Fruit fly (Drosophila melanogaster) whole organism, embryonic: ENCODE results near the gene fw.
A peak's percentile ranks its signal among the peaks of the same experiment; 100 is the strongest.

Source experiments
- Adf1 ChIP-seq: fragments of 200-800 bp; sonication (Bioruptor generic); IDR thresholded peaks from 2 replicates; pipeline ENCODE4 v1.3.6; 2022; ENCODE audit warnings: missing biosample characterization, missing genetic modification characterization
- Atf-2 ChIP-seq: fragments of 200-800 bp; sonication (Bioruptor generic); optimal IDR thresholded peaks from 2 replicates; lab custom pipeline; 2016; ENCODE audit warnings: missing biosample characterization, missing genetic modification characterization
- Atf3 ChIP-seq: fragments of 200-800 bp; sonication (Bioruptor generic); optimal IDR thresholded peaks from 3 replicates; lab custom pipeline; 2016; ENCODE audit warnings: missing biosample characterization, missing genetic modification characterization
- Atf6 ChIP-seq: fragments of 200-800 bp; sonication (Bioruptor generic); IDR thresholded peaks from 2 replicates; pipeline ENCODE4 v1.3.6; 2022; ENCODE audit warnings: missing biosample characterization, missing genetic modification characterization
- B-H1 ChIP-seq: fragments of 200-800 bp; sonication (Bioruptor generic); IDR thresholded peaks from 3 replicates; pipeline ENCODE4 v1.3.6; 2022; ENCODE audit warnings: missing biosample characterization, missing genetic modification characterization
- Bgb ChIP-seq: fragments of 200-800 bp; sonication (Bioruptor generic); IDR thresholded peaks from 2 replicates; pipeline ENCODE4 v1.3.6; 2022; ENCODE audit warnings: missing biosample characterization, missing genetic modification characterization; ENCODE audit not compliant: partially characterized antibody
- CG14050 ChIP-seq: fragments of 200-800 bp; sonication (Bioruptor generic); IDR thresholded peaks from 3 replicates; pipeline ENCODE4 v1.3.6; 2022; ENCODE audit warnings: missing biosample characterization, missing genetic modification characterization
- CG14860 ChIP-seq: fragments of 200-800 bp; sonication (Bioruptor generic); IDR thresholded peaks from 3 replicates; pipeline ENCODE4 v1.3.6; 2022; ENCODE audit warnings: missing biosample characterization, missing genetic modification characterization; ENCODE audit not compliant: partially characterized antibody
- CG15011 ChIP-seq: fragments of 200-800 bp; sonication (Bioruptor generic); optimal IDR thresholded peaks from 3 replicates; lab custom pipeline; 2018; ENCODE audit warnings: missing biosample characterization, mild to moderate bottlenecking, missing genetic modification characterization
- CG15073 ChIP-seq: fragments of 200-800 bp; sonication (Bioruptor generic); optimal IDR thresholded peaks from 2 replicates; lab custom pipeline; 2016; ENCODE audit warnings: missing biosample characterization, missing genetic modification characterization
- CG1647 ChIP-seq: fragments of 200-800 bp; sonication (Bioruptor generic); optimal IDR thresholded peaks from 3 replicates; lab custom pipeline; 2016; ENCODE audit warnings: missing biosample characterization, missing genetic modification characterization
- CG18262 ChIP-seq: fragments of 200-800 bp; optimal IDR thresholded peaks from 3 replicates; lab custom pipeline; 2019; ENCODE audit warnings: missing biosample characterization, mild to moderate bottlenecking, missing genetic modification characterization, moderate library complexity
- CG18599 ChIP-seq: fragments of 200-800 bp; sonication (Bioruptor generic); optimal IDR thresholded peaks from 3 replicates; lab custom pipeline; 2017; ENCODE audit warnings: missing biosample characterization, missing genetic modification characterization, mild to moderate bottlenecking, moderate library complexity, missing genetic modification reagents
- CG2889 ChIP-seq: fragments of 200-800 bp; sonication (Bioruptor generic); IDR thresholded peaks from 3 replicates; pipeline ENCODE4 v1.3.6; 2022; ENCODE audit warnings: missing biosample characterization, missing genetic modification characterization
- CG42726 ChIP-seq: fragments of 200-800 bp; sonication (Bioruptor generic); IDR thresholded peaks from 2 replicates; pipeline ENCODE4 v1.3.6; 2022; ENCODE audit warnings: missing biosample characterization, missing genetic modification characterization; ENCODE audit not compliant: partially characterized antibody
- CG6254 ChIP-seq: fragments of 200-800 bp; sonication (Bioruptor generic); optimal IDR thresholded peaks from 3 replicates; lab custom pipeline; 2017; ENCODE audit warnings: mild to moderate bottlenecking, missing biosample characterization, missing genetic modification reagents, missing genetic modification characterization
- CG6654 ChIP-seq: fragments of 200-800 bp; sonication (Bioruptor generic); optimal IDR thresholded peaks from 2 replicates; lab custom pipeline; 2017; ENCODE audit warnings: missing biosample characterization, mild to moderate bottlenecking, missing genetic modification characterization
- CG6689 ChIP-seq: fragments of 200-800 bp; sonication (Bioruptor generic); IDR thresholded peaks from 2 replicates; pipeline ENCODE4 v1.3.6; 2022; ENCODE audit warnings: missing biosample characterization, missing genetic modification characterization
- CG8359 ChIP-seq: fragments of 200-800 bp; sonication (Bioruptor generic); optimal IDR thresholded peaks from 2 replicates; lab custom pipeline; 2017; ENCODE audit warnings: missing biosample characterization, mild to moderate bottlenecking, missing genetic modification characterization, borderline replicate concordance
- CG9437 ChIP-seq: fragments of 200-800 bp; sonication (Bioruptor generic); optimal IDR thresholded peaks from 2 replicates; lab custom pipeline; 2018; ENCODE audit warnings: missing biosample characterization, mild to moderate bottlenecking, missing genetic modification characterization
- CG9609 ChIP-seq: fragments of 200-800 bp; sonication (Bioruptor generic); optimal IDR thresholded peaks from 3 replicates; lab custom pipeline; 2016; ENCODE audit warnings: missing biosample characterization, missing genetic modification characterization
- CTCF ChIP-seq: fragments of 200-800 bp; sonication (Bioruptor generic); optimal IDR thresholded peaks from 2 replicates; lab custom pipeline; 2017; ENCODE audit warnings: missing biosample characterization, mild to moderate bottlenecking, missing genetic modification characterization, moderate library complexity
- Dbx ChIP-seq: fragments of 200-800 bp; sonication (Bioruptor generic); IDR thresholded peaks from 3 replicates; pipeline ENCODE4 v1.3.6; 2022; ENCODE audit warnings: missing biosample characterization, missing genetic modification characterization
- Drgx ChIP-seq: fragments of 200-800 bp; sonication (Bioruptor generic); IDR thresholded peaks from 2 replicates; pipeline ENCODE4 v1.3.6; 2022; ENCODE audit warnings: missing biosample characterization, missing genetic modification characterization
- E2f1 ChIP-seq: fragments of 200-800 bp; sonication (Bioruptor generic); IDR thresholded peaks from 2 replicates; pipeline ENCODE4 v1.3.6; 2022; ENCODE audit warnings: missing biosample characterization, missing genetic modification characterization
- Eip74EF ChIP-seq, 2 experiments: fragments of 200-800 bp in 1 of 2; fragments of >200 bp in 1 of 2; sonication (Bioruptor generic) in 1 of 2; optimal IDR thresholded peaks; 2 replicates each; lab custom pipeline; 2017 to 2019; ENCODE audit warnings: missing biosample characterization in 2 of 2, missing genetic modification characterization in 2 of 2, mild to moderate bottlenecking in 1 of 2, moderate library complexity in 1 of 2
- HmgZ ChIP-seq: fragments of 200-800 bp; sonication (Bioruptor generic); optimal IDR thresholded peaks from 2 replicates; lab custom pipeline; 2018; ENCODE audit warnings: missing biosample characterization, mild to moderate bottlenecking, missing genetic modification characterization
- Hsf ChIP-seq: fragments of 200-800 bp; sonication (Bioruptor generic); optimal IDR thresholded peaks from 3 replicates; lab custom pipeline; 2016; ENCODE audit warnings: missing biosample characterization, missing genetic modification characterization
- PHDP ChIP-seq: fragments of 200-800 bp; sonication (Bioruptor generic); optimal IDR thresholded peaks from 3 replicates; lab custom pipeline; 2018; ENCODE audit warnings: missing biosample characterization, mild to moderate bottlenecking, missing genetic modification characterization, moderate library complexity
- TFAM ChIP-seq: fragments of 200-800 bp; sonication (Bioruptor generic); optimal IDR thresholded peaks from 2 replicates; lab custom pipeline; 2017; ENCODE audit warnings: missing biosample characterization, missing genetic modification characterization, inconsistent platforms
- Xrp1 ChIP-seq: fragments of 200-800 bp; sonication (Bioruptor generic); IDR thresholded peaks from 2 replicates; pipeline ENCODE4 v1.3.6; 2022; ENCODE audit warnings: missing biosample characterization, missing genetic modification characterization
- ash1 ChIP-seq: fragments of 200-800 bp; sonication (Bioruptor generic); optimal IDR thresholded peaks from 2 replicates; lab custom pipeline; 2018; ENCODE audit warnings: missing biosample characterization, mild to moderate bottlenecking, missing genetic modification characterization
- az2 ChIP-seq: fragments of 200-800 bp; sonication (Bioruptor generic); optimal IDR thresholded peaks from 3 replicates; lab custom pipeline; 2016; ENCODE audit warnings: missing biosample characterization, missing genetic modification characterization
- bcd ChIP-seq: fragments of 200-800 bp; sonication (Bioruptor generic); optimal IDR thresholded peaks from 2 replicates; lab custom pipeline; 2017; ENCODE audit warnings: missing biosample characterization, mild to moderate bottlenecking, missing genetic modification characterization
- bsh ChIP-seq, 2 experiments: fragments of 200-800 bp; sonication (Bioruptor generic); optimal IDR thresholded peaks; 2 replicates each; lab custom pipeline; 2017 to 2018; ENCODE audit warnings: mild to moderate bottlenecking in 2 of 2, missing biosample characterization in 2 of 2, missing genetic modification characterization in 2 of 2, moderate library complexity in 1 of 2
- cas ChIP-seq: fragments of 200-800 bp; sonication (Bioruptor generic); IDR thresholded peaks from 2 replicates; pipeline ENCODE4 v1.3.6; 2022; ENCODE audit warnings: missing biosample characterization, missing genetic modification characterization
- chif ChIP-seq, 2 experiments: fragments of 200-800 bp; sonication (Bioruptor generic); optimal IDR thresholded peaks; 3 replicates each; lab custom pipeline; 2016; ENCODE audit warnings: missing biosample characterization in 2 of 2, missing genetic modification characterization in 2 of 2
- chinmo ChIP-seq: fragments of 200-800 bp; sonication (Bioruptor generic); IDR thresholded peaks from 4 replicates; pipeline ENCODE4 v1.3.6; 2022; ENCODE audit warnings: missing biosample characterization, missing genetic modification characterization; ENCODE audit not compliant: partially characterized antibody
- chn ChIP-seq: fragments of 200-800 bp; sonication (Bioruptor generic); optimal IDR thresholded peaks from 2 replicates; lab custom pipeline; 2016; ENCODE audit warnings: missing biosample characterization, missing genetic modification characterization
- cwo ChIP-seq: fragments of 200-800 bp; sonication (Bioruptor generic); optimal IDR thresholded peaks from 3 replicates; lab custom pipeline; 2017; ENCODE audit warnings: missing biosample characterization, missing genetic modification characterization, mild to moderate bottlenecking, moderate library complexity, missing genetic modification reagents
- dpn ChIP-seq, 2 experiments: fragments of 200-800 bp; sonication (Bioruptor generic); optimal IDR thresholded peaks; 3 replicates each; lab custom pipeline; 2016; ENCODE audit warnings: missing biosample characterization in 2 of 2, missing genetic modification characterization in 2 of 2
- emc ChIP-seq: fragments of 200-800 bp; sonication (Bioruptor generic); optimal IDR thresholded peaks from 2 replicates; lab custom pipeline; 2016; ENCODE audit warnings: missing biosample characterization, missing genetic modification characterization
- esg ChIP-seq: fragments of 200-800 bp; sonication (Bioruptor generic); conservative IDR thresholded peaks from 2 replicates; pipeline ENCODE4 v1.3.6; 2022; ENCODE audit warnings: missing biosample characterization, missing genetic modification characterization
- gem ChIP-seq: fragments of 200-800 bp; sonication (Bioruptor generic); optimal IDR thresholded peaks from 2 replicates; lab custom pipeline; 2019; ENCODE audit warnings: missing biosample characterization, mild to moderate bottlenecking, missing genetic modification characterization, moderate library complexity
- gsb ChIP-seq: fragments of 200-800 bp; sonication (Bioruptor generic); IDR thresholded peaks from 2 replicates; pipeline ENCODE4 v1.3.6; 2022; ENCODE audit warnings: missing biosample characterization, missing genetic modification characterization
- nom ChIP-seq: fragments of 200-800 bp; sonication (Bioruptor generic); optimal IDR thresholded peaks from 2 replicates; lab custom pipeline; 2017; ENCODE audit warnings: missing biosample characterization, missing genetic modification characterization, mild to moderate bottlenecking, moderate library complexity, missing genetic modification reagents
- row ChIP-seq: fragments of 200-800 bp; sonication (Bioruptor generic); IDR thresholded peaks from 3 replicates; pipeline ENCODE4 v1.3.6; 2022; ENCODE audit warnings: missing biosample characterization, missing genetic modification characterization
- seq ChIP-seq: fragments of 200-800 bp; sonication (Bioruptor generic); IDR thresholded peaks from 2 replicates; pipeline ENCODE4 v1.3.6; 2022; ENCODE audit warnings: missing biosample characterization, missing genetic modification characterization
- tna ChIP-seq: fragments of 200-800 bp; sonication (Bioruptor generic); IDR thresholded peaks from 2 replicates; pipeline ENCODE4 v1.3.6; 2022; ENCODE audit warnings: missing biosample characterization, missing genetic modification characterization; ENCODE audit not compliant: partially characterized antibody
- trh ChIP-seq: fragments of 200-800 bp; sonication (Bioruptor generic); optimal IDR thresholded peaks from 2 replicates; lab custom pipeline; 2016; ENCODE audit warnings: missing biosample characterization, missing genetic modification characterization

The fw gene

dm6 chrX:12014800-12015389, 11.2 kb upstream of the fw start (continued):
- no peak for TF ChIP-seq CG2889 (GFP tag; lab: Robert Waterston, UW)
- TF ChIP-seq CG15073 (GFP tag; lab: Kevin White, UChicago): no peak
- peak; percentile 32; the same call in 1 of the 2 replicates for TF ChIP-seq seq (GFP tag; lab: Robert Waterston, UW)
- TF ChIP-seq CG8359: peak; percentile 67
- no peak; the same call in none of the 2 replicates for TF ChIP-seq Drgx
- TF ChIP-seq CG18262: peak; percentile 46
- no peak for TF ChIP-seq tna (GFP tag; lab: Robert Waterston, UW)
- 0 out of 3 replicates have a peak, but pooled peaks have one; percentile 9 for TF ChIP-seq CG14050
- TF ChIP-seq E2f1 (GFP tag; lab: Robert Waterston, UW): peak; percentile 26; the same call in 1 of the 2 replicates
- TF ChIP-seq Bgb (GFP tag; lab: Robert Waterston, UW): no peak
- TF ChIP-seq CG1647 (GFP tag; lab: Kevin White, UChicago): no peak
- TF ChIP-seq CG18599 (GFP tag; lab: Kevin White, UChicago): peak; percentile 29
- TF ChIP-seq Dbx (GFP tag; lab: Robert Waterston, UW): no peak
- no peak for TF ChIP-seq Atf3 (GFP tag; lab: Kevin White, UChicago)
- no peak for TF ChIP-seq TFAM (GFP tag; lab: Kevin White, UChicago)
- TF ChIP-seq CG6654 (GFP tag; lab: Kevin White, UChicago): no peak
- peak in 1 of 2 experiments; percentile 39 for TF ChIP-seq bsh (GFP tag; optimal IDR thresholded peaks at IDR 0.05; lab: Kevin White, UChicago)
- peak; percentile 28; the same call in 1 of the 2 replicates for TF ChIP-seq CG6689 (GFP tag; lab: Robert Waterston, UW)
- peak; percentile 13 for TF ChIP-seq Atf-2
- TF ChIP-seq chinmo (GFP tag; lab: Robert Waterston, UW): no peak
- TF ChIP-seq row: peak; percentile 69
- no peak for TF ChIP-seq CG42726 (GFP tag; lab: Robert Waterston, UW)
- TF ChIP-seq CG15011 (GFP tag; lab: Kevin White, UChicago): no peak
- no peak for TF ChIP-seq ash1 (GFP tag; lab: Kevin White, UChicago)
- TF ChIP-seq CG14860 (GFP tag; lab: Robert Waterston, UW): no peak
- no peak for TF ChIP-seq emc (GFP tag; lab: Kevin White, UChicago)
- peak in 1 of 2 experiments; percentile 32 for TF ChIP-seq chif (GFP tag; optimal IDR thresholded peaks at IDR 0.05; lab: Kevin White, UChicago)
- no peak for TF ChIP-seq Adf1
- peak; percentile 17 for TF ChIP-seq Hsf (GFP tag; lab: Kevin White, UChicago)
- TF ChIP-seq trh (GFP tag; lab: Kevin White, UChicago): no peak
- TF ChIP-seq bcd (GFP tag; lab: Kevin White, UChicago): peak; percentile 21
- peak; percentile 7; the same call in 1 of the 2 replicates for TF ChIP-seq esg
- peak; percentile 12; the same call in 1 of the 3 replicates for TF ChIP-seq B-H1
- no peak for TF ChIP-seq CTCF (GFP tag; lab: Kevin White, UChicago)
- 0 out of 2 replicates have a peak, but pooled peaks have one; percentile 17 for TF ChIP-seq gsb (GFP tag; lab: Robert Waterston, UW)
- TF ChIP-seq cas: no peak
- TF ChIP-seq nom (GFP tag; lab: Kevin White, UChicago): peak; percentile 12
- TF ChIP-seq CG9437 (GFP tag; lab: Kevin White, UChicago): peak; percentile 4
- TF ChIP-seq CG6254: peak; percentile 2
- peak; percentile 28 for TF ChIP-seq HmgZ
- TF ChIP-seq Eip74EF (GFP tag; optimal IDR thresholded peaks at IDR 0.05; lab: Kevin White, UChicago): no peak
- peak; percentile 56 for TF ChIP-seq gem (tag; lab: Kevin White, UChicago)
- peak; percentile 37 for TF ChIP-seq PHDP (tag; lab: Kevin White, UChicago)
- TF ChIP-seq az2 (GFP tag; lab: Kevin White, UChicago): peak; percentile 8
- no peak for TF ChIP-seq Atf6 (GFP tag; lab: Robert Waterston, UW)
- TF ChIP-seq cwo (GFP tag; lab: Kevin White, UChicago): no peak
- peak; percentile 19 for TF ChIP-seq CG9609
- peak in 1 of 2 experiments; percentile 2 for TF ChIP-seq dpn (GFP tag; optimal IDR thresholded peaks at IDR 0.05; lab: Kevin White, UChicago)
- peak; percentile 65 for TF ChIP-seq Xrp1 (GFP tag; lab: Robert Waterston, UW)
- TF ChIP-seq chn (GFP tag; lab: Kevin White, UChicago): peak; percentile 18
